Worm (Caenorhabditis elegans): ENCODE data around the gene C47E8.11.

- TF ChIP-seq ztf-29 (GFP tag; IDR thresholded peaks at IDR 0.05) (no peak), klf-2 (GFP tag; conservative IDR thresholded peaks at IDR 0.05) (no peak), ref-1 (GFP tag; conservative IDR thresholded peaks at IDR 0.05) (no peak), T22C8.4 (GFP tag; IDR thresholded peaks at IDR 0.05) (0 out of 2 replicates have a peak, but pooled peaks have one; percentile 50), flt-1 (GFP tag; IDR thresholded peaks at IDR 0.05) (peak; percentile 69), ztf-23 (GFP tag; IDR thresholded peaks at IDR 0.05) (peak; percentile 88), cog-1 (tag; optimal IDR thresholded peaks at IDR 0.05) (peak; percentile 90), med-1 (GFP tag; optimal IDR thresholded peaks at IDR 0.05; ENCODE audit: insufficient read depth) (no peak), tab-1 (GFP tag; IDR thresholded peaks at IDR 0.05) (no peak)
Observed at ce11 chrV:14685435-14686058, 2.9 kb upstream of the C47E8.11 start, which contains the start of gene C47E8.4.
